Worm (Caenorhabditis elegans) whole organism, early embryonic: ENCODE results near the gene Y26E6A.2.

Source experiments
- F13C5.2 ChIP-seq: sonication (generic microtip); optimal IDR thresholded peaks from 2 replicates; lab custom pipeline; 2017; ENCODE audit warnings: mild to moderate bottlenecking, missing genetic modification characterization, inconsistent platforms, missing compliant biosample characterization
- aly-1 ChIP-seq: sonication (generic microtip); optimal IDR thresholded peaks from 2 replicates; lab custom pipeline; 2016; ENCODE audit warnings: missing genetic modification characterization, missing compliant biosample characterization
- ama-1 ChIP-seq: fragments of 150-350 bp; optimal IDR thresholded peaks from 2 replicates; lab custom pipeline; 2014
- hmbx-1 ChIP-seq: sonication (generic microtip); optimal IDR thresholded peaks from 2 replicates; lab custom pipeline; 2016; ENCODE audit warnings: mild to moderate bottlenecking, missing genetic modification characterization, missing compliant biosample characterization

DNA sequence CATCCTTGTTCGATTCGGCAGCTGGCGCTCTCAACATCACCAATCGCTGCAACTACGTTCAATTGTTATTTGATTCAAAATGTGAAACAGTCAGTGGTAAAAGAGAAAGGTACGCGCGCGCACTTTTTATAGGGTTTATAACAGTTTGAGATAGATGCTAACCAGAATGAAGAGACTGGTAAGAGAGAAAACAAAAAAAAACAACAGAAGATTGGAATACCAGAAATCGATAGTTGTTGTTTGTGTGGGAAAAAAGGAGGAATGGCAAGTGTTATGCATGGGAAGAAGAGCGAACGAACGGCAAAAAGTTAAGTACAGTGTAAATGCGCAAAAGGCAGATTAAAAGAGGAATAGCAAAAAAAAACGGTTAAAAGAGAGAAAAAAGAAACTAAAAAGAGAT, 4.3 kb downstream of the Y26E6A.2 start, which contains the start of gene Y26E6A.3:
- TF ChIP-seq hmbx-1 (no peak), ama-1 (lab: Kevin White, UChicago) (no peak), F13C5.2 (no peak), aly-1 (tag; lab: Kevin White, UChicago) (no peak)
